Worm (Caenorhabditis elegans) whole organism, L1 larva: ENCODE results near the gene F59B8.1.

Experiments
- C16A3.4 ChIP-seq: fragments of 150-350 bp; optimal IDR thresholded peaks from 2 replicates; lab custom pipeline; 2014; ENCODE audit warnings: missing biosample characterization, missing genetic modification characterization
- C34B4.2 ChIP-seq: sonication (generic microtip); optimal IDR thresholded peaks from 2 replicates; lab custom pipeline; 2017; ENCODE audit warnings: mild to moderate bottlenecking, missing genetic modification characterization, missing compliant biosample characterization
- F16B12.6 ChIP-seq: fragments of 150-350 bp; optimal IDR thresholded peaks from 2 replicates; lab custom pipeline; 2014; ENCODE audit warnings: missing biosample characterization, missing genetic modification characterization
- Y116A8C.19 ChIP-seq: sonication (generic microtip); optimal IDR thresholded peaks from 2 replicates; lab custom pipeline; 2016; ENCODE audit warnings: missing compliant biosample characterization, missing genetic modification characterization, borderline replicate concordance
- aha-1 ChIP-seq: fragments of 150-350 bp; optimal IDR thresholded peaks from 2 replicates; lab custom pipeline; 2014; ENCODE audit warnings: missing biosample characterization, missing genetic modification characterization
- alr-1 ChIP-seq: fragments of 200-800 bp; sonication (Bioruptor generic); optimal IDR thresholded peaks from 2 replicates; lab custom pipeline; 2018; ENCODE audit warnings: borderline replicate concordance, mild to moderate bottlenecking, missing genetic modification characterization, missing compliant biosample characterization
- aly-2 ChIP-seq: fragments of 150-350 bp; optimal IDR thresholded peaks from 2 replicates; lab custom pipeline; 2014; ENCODE audit warnings: missing biosample characterization, missing genetic modification characterization
- blmp-1 ChIP-seq: fragments of 150-350 bp; optimal IDR thresholded peaks from 2 replicates; lab custom pipeline; 2014; ENCODE audit warnings: missing biosample characterization, missing genetic modification characterization
- ceh-8 ChIP-seq: fragments of 200-800 bp; sonication (Bioruptor generic); optimal IDR thresholded peaks from 2 replicates; lab custom pipeline; 2018; ENCODE audit warnings: mild to moderate bottlenecking, missing genetic modification characterization, moderate library complexity, missing compliant biosample characterization
- ceh-82 ChIP-seq, 3 experiments: fragments of 150-350 bp in 1 of 3; sonication (generic microtip) in 2 of 3; optimal IDR thresholded peaks; 2 replicates each; lab custom pipeline; 2014 to 2017; ENCODE audit warnings: missing biosample characterization in 3 of 3, missing genetic modification characterization in 3 of 3
- ceh-88 ChIP-seq: fragments of 200-800 bp; sonication (Bioruptor generic); IDR thresholded peaks from 2 replicates; pipeline ENCODE4 v1.3.6; 2022; ENCODE audit warnings: missing genetic modification characterization, missing compliant biosample characterization
- ces-1 ChIP-seq: fragments of 150-350 bp; optimal IDR thresholded peaks from 2 replicates; lab custom pipeline; 2014; ENCODE audit warnings: missing biosample characterization, missing genetic modification reagents, missing genetic modification characterization
- dpl-1 ChIP-seq, 3 experiments: fragments of 150-350 bp in 2 of 3; sonication (generic microtip) in 1 of 3; optimal IDR thresholded peaks; 2 replicates each; lab custom pipeline; 2014 to 2017; ENCODE audit warnings: missing biosample characterization in 3 of 3, missing genetic modification characterization in 3 of 3, missing genetic modification reagents in 3 of 3
- dsc-1 ChIP-seq: sonication (generic microtip); optimal IDR thresholded peaks from 2 replicates; lab custom pipeline; 2016; ENCODE audit warnings: mild to moderate bottlenecking, missing genetic modification characterization, missing compliant biosample characterization
- efl-1 ChIP-seq, 4 experiments: fragments of 150-350 bp; optimal IDR thresholded peaks in 3 of 4; peaks in 1 of 4; 1 replicate in 1 of 4; 2 replicates in 3 of 4; lab custom pipeline; 2014; ENCODE audit warnings: missing biosample characterization in 2 of 4, missing genetic modification characterization in 2 of 4, missing genetic modification reagents in 2 of 4
- efl-3 ChIP-seq: fragments of 200-800 bp; sonication (Bioruptor generic); optimal IDR thresholded peaks from 2 replicates; lab custom pipeline; 2018; ENCODE audit warnings: mild to moderate bottlenecking, missing genetic modification characterization, missing compliant biosample characterization
- egl-27 ChIP-seq, 2 experiments: fragments of 150-350 bp in 1 of 2; sonication (generic microtip); optimal IDR thresholded peaks; 3 replicates each; lab custom pipeline; 2017 to 2018; ENCODE audit warnings: missing biosample characterization in 2 of 2, missing genetic modification characterization in 2 of 2, missing genetic modification reagents in 2 of 2
- ets-5 ChIP-seq: fragments of 200-800 bp; sonication (Bioruptor generic); IDR thresholded peaks from 2 replicates; pipeline ENCODE4 v1.3.6; 2022; ENCODE audit warnings: missing genetic modification characterization, missing compliant biosample characterization
- fkh-10 ChIP-seq: sonication (generic microtip); optimal IDR thresholded peaks from 2 replicates; lab custom pipeline; 2017; ENCODE audit warnings: missing biosample characterization, missing genetic modification reagents, missing genetic modification characterization
- fkh-4 ChIP-seq: sonication (generic microtip); optimal IDR thresholded peaks from 2 replicates; lab custom pipeline; 2016; ENCODE audit warnings: missing compliant biosample characterization, missing genetic modification characterization, borderline replicate concordance
- fos-1 ChIP-seq: fragments of 150-350 bp; optimal IDR thresholded peaks from 2 replicates; lab custom pipeline; 2014; ENCODE audit warnings: missing biosample characterization, missing genetic modification characterization
- grh-1 ChIP-seq: fragments of 200-800 bp; sonication (Bioruptor generic); IDR thresholded peaks from 2 replicates; pipeline ENCODE4 v1.3.6; 2022; ENCODE audit warnings: missing genetic modification reagents, missing genetic modification characterization, missing compliant biosample characterization
- isw-1 ChIP-seq: fragments of 200-800 bp; sonication (Bioruptor generic); IDR thresholded peaks from 2 replicates; pipeline ENCODE4 v1.3.6; 2022; ENCODE audit warnings: missing genetic modification characterization, missing compliant biosample characterization
- jun-1 ChIP-seq: fragments of 150-350 bp; optimal IDR thresholded peaks from 2 replicates; lab custom pipeline; 2014; ENCODE audit warnings: missing biosample characterization, missing genetic modification reagents, missing genetic modification characterization
- lin-14 ChIP-seq: fragments of 200-800 bp; sonication (Bioruptor generic); optimal IDR thresholded peaks from 2 replicates; lab custom pipeline; 2018; ENCODE audit warnings: mild to moderate bottlenecking, missing genetic modification characterization, moderate library complexity, missing compliant biosample characterization
- lin-15B ChIP-seq: fragments of 150-350 bp; sonication (generic microtip); optimal IDR thresholded peaks from 3 replicates; lab custom pipeline; 2014; ENCODE audit warnings: missing biosample characterization, missing genetic modification characterization
- lin-35 ChIP-seq, 2 experiments: fragments of 150-350 bp; optimal IDR thresholded peaks; 2 replicates each; lab custom pipeline; 2014; ENCODE audit warnings: missing biosample characterization in 2 of 2, missing genetic modification characterization in 2 of 2, missing genetic modification reagents in 2 of 2
- mab-9 ChIP-seq: fragments of 200-800 bp; sonication (Bioruptor generic); IDR thresholded peaks from 2 replicates; pipeline ENCODE4 v1.3.6; 2022; ENCODE audit warnings: missing genetic modification reagents, missing genetic modification characterization, missing compliant biosample characterization
- mdl-1 ChIP-seq, 2 experiments: fragments of 150-350 bp; optimal IDR thresholded peaks; 2 replicates each; lab custom pipeline; 2014 to 2017; ENCODE audit warnings: missing biosample characterization in 2 of 2, missing genetic modification characterization in 2 of 2, inconsistent platforms in 1 of 2
- mef-2 ChIP-seq: fragments of 150-350 bp; optimal IDR thresholded peaks from 2 replicates; lab custom pipeline; 2014; ENCODE audit warnings: missing biosample characterization, missing genetic modification characterization
- nhr-11 ChIP-seq: fragments of 150-350 bp; optimal IDR thresholded peaks from 2 replicates; lab custom pipeline; 2014; ENCODE audit warnings: missing biosample characterization, missing genetic modification characterization
- nhr-12 ChIP-seq: sonication (generic microtip); optimal IDR thresholded peaks from 2 replicates; lab custom pipeline; 2017; ENCODE audit warnings: missing biosample characterization, missing genetic modification characterization
- nhr-19 ChIP-seq: fragments of 200-800 bp; sonication (Bioruptor generic); conservative IDR thresholded peaks from 2 replicates; pipeline ENCODE4 v1.3.6; 2022; ENCODE audit warnings: missing genetic modification characterization, missing compliant biosample characterization
- nhr-20 ChIP-seq: sonication (generic microtip); optimal IDR thresholded peaks from 2 replicates; lab custom pipeline; 2016; ENCODE audit warnings: mild to moderate bottlenecking, missing genetic modification characterization, missing compliant biosample characterization
- nhr-76 ChIP-seq: sonication (generic microtip); optimal IDR thresholded peaks from 2 replicates; lab custom pipeline; 2017; ENCODE audit warnings: missing biosample characterization, missing genetic modification characterization
- nhr-84 ChIP-seq: sonication (generic microtip); optimal IDR thresholded peaks from 2 replicates; lab custom pipeline; 2017; ENCODE audit warnings: missing biosample characterization, missing genetic modification characterization
- pax-3 ChIP-seq: fragments of 200-800 bp; sonication (Bioruptor generic); optimal IDR thresholded peaks from 2 replicates; lab custom pipeline; 2018; ENCODE audit warnings: mild to moderate bottlenecking, missing genetic modification characterization, moderate library complexity, missing compliant biosample characterization
- sox-4 ChIP-seq: sonication (generic microtip); optimal IDR thresholded peaks from 2 replicates; lab custom pipeline; 2016; ENCODE audit warnings: missing genetic modification characterization, missing compliant biosample characterization
- swsn-7 ChIP-seq: sonication (generic microtip); optimal IDR thresholded peaks from 2 replicates; lab custom pipeline; 2016; ENCODE audit warnings: missing genetic modification characterization, missing compliant biosample characterization
- tbx-2 ChIP-seq: sonication (generic microtip); optimal IDR thresholded peaks from 2 replicates; lab custom pipeline; 2016; ENCODE audit warnings: missing genetic modification characterization, missing compliant biosample characterization
- tlp-1 ChIP-seq: fragments of 150-350 bp; optimal IDR thresholded peaks from 2 replicates; lab custom pipeline; 2014; ENCODE audit warnings: missing biosample characterization, missing genetic modification characterization
- unc-62 ChIP-seq: fragments of 150-350 bp; optimal IDR thresholded peaks from 2 replicates; lab custom pipeline; 2014; ENCODE audit warnings: missing biosample characterization, missing genetic modification reagents, missing genetic modification characterization
- unc-98 ChIP-seq: fragments of 200-800 bp; sonication (Bioruptor generic); IDR thresholded peaks from 2 replicates; pipeline ENCODE4 v1.3.6; 2022; ENCODE audit warnings: missing genetic modification characterization, missing compliant biosample characterization
- vab-15 ChIP-seq: sonication (generic microtip); optimal IDR thresholded peaks from 2 replicates; lab custom pipeline; 2017; ENCODE audit warnings: missing genotype, mild to moderate bottlenecking, missing genetic modification characterization, missing compliant biosample characterization
- xbp-1 ChIP-seq: sonication (generic microtip); optimal IDR thresholded peaks from 2 replicates; lab custom pipeline; 2016; ENCODE audit warnings: missing genetic modification characterization, missing compliant biosample characterization
- zag-1 ChIP-seq: fragments of 150-350 bp; optimal IDR thresholded peaks from 2 replicates; lab custom pipeline; 2014; ENCODE audit warnings: missing biosample characterization, missing genetic modification characterization
- ztf-11 ChIP-seq, 2 experiments: sonication (generic microtip); optimal IDR thresholded peaks; 2 replicates each; lab custom pipeline; 2016 to 2017; ENCODE audit warnings: missing genetic modification characterization in 2 of 2, missing biosample characterization in 1 of 2, missing compliant biosample characterization in 1 of 2

F59B8.1 gene

ce11 chrIV:9440880-9441336 lies 12.8 kb downstream of the F59B8.1 start, which contains the start of gene idh-1 (continued):
- TF ChIP-seq tbx-2 (tag; lab: Kevin White, UChicago) (peak; percentile 16), nhr-19 (GFP tag; lab: Robert Waterston, UW) (no peak; the same call in 1 of the 2 replicates), Y116A8C.19 (tag; lab: Kevin White, UChicago) (no peak), lin-35 (GFP tag; optimal IDR thresholded peaks at IDR 0.05; lab: Kevin White, UChicago) (peak; percentile 61 to 88), efl-3 (no peak), efl-1 (optimal IDR thresholded peaks at IDR 0.05; lab: Kevin White, UChicago) (peak; percentile 80 to 88), efl-1 (GFP tag; optimal IDR thresholded peaks at IDR 0.05 in 1 of 2; lab: Kevin White, UChicago) (peak; percentile 87 to 98), ceh-82 (tag; optimal IDR thresholded peaks at IDR 0.05; lab: Kevin White, UChicago) (peak in 2 of 3 experiments; percentile 10 to 14), nhr-20 (tag; lab: Kevin White, UChicago) (peak; percentile 69), unc-98 (no peak), ces-1 (no peak), swsn-7 (tag; lab: Kevin White, UChicago) (peak; percentile 13), vab-15 (tag; lab: Kevin White, UChicago) (no peak), C34B4.2 (tag; lab: Kevin White, UChicago) (no peak)

- TF ChIP-seq lin-15B (tag; lab: Kevin White, UChicago) (no peak), blmp-1 (peak; percentile 73), aly-2 (tag; lab: Kevin White, UChicago) (no peak)
Measured at ce11 chrIV:9441391-9441790, 13.3 kb downstream of the F59B8.1 start.

- 0 out of 2 replicates have a peak, but pooled peaks have one; percentile 38 for TF ChIP-seq ceh-88
- peak; percentile 82 for TF ChIP-seq lin-14 (GFP tag; lab: Kevin White, UChicago)
- no peak for TF ChIP-seq dpl-1 (GFP tag; optimal IDR thresholded peaks at IDR 0.05; lab: Kevin White, UChicago)
- TF ChIP-seq aha-1, result no peak
- TF ChIP-seq efl-3, result no peak
- TF ChIP-seq nhr-12, result no peak
- no peak for TF ChIP-seq nhr-76 (tag; lab: Kevin White, UChicago)
- TF ChIP-seq mef-2 (tag; lab: Kevin White, UChicago), result no peak
- no peak for TF ChIP-seq unc-62 (GFP tag; lab: Kevin White, UChicago)
- no peak for TF ChIP-seq pax-3 (tag; lab: Kevin White, UChicago)
- no peak for TF ChIP-seq fkh-4 (tag; lab: Kevin White, UChicago)
- TF ChIP-seq nhr-84 (tag; lab: Kevin White, UChicago), result no peak
- TF ChIP-seq isw-1 (GFP tag; lab: Robert Waterston, UW), result no peak
- peak; percentile 44 for TF ChIP-seq jun-1
- peak; percentile 93 for TF ChIP-seq nhr-20 (tag; lab: Kevin White, UChicago)
- TF ChIP-seq dsc-1 (tag; lab: Kevin White, UChicago), result no peak
- TF ChIP-seq Y116A8C.19 (tag; lab: Kevin White, UChicago), result no peak
- TF ChIP-seq xbp-1 (tag; lab: Kevin White, UChicago), result peak; percentile 12
- TF ChIP-seq mdl-1 (tag; optimal IDR thresholded peaks at IDR 0.05; lab: Kevin White, UChicago), result peak in 1 of 2 experiments; percentile 93
- no peak for TF ChIP-seq mab-9 (GFP tag; lab: Robert Waterston, UW)
- no peak for TF ChIP-seq F16B12.6 (tag; lab: Kevin White, UChicago)
- TF ChIP-seq swsn-7 (tag; lab: Kevin White, UChicago), result peak; percentile 41
- TF ChIP-seq C16A3.4, result peak; percentile 36
- peak; percentile 66 for TF ChIP-seq grh-1 (GFP tag; lab: Robert Waterston, UW)
- TF ChIP-seq lin-35 (GFP tag; optimal IDR thresholded peaks at IDR 0.05; lab: Kevin White, UChicago), result peak in 1 of 2 experiments; percentile 77
- TF ChIP-seq alr-1, result no peak
- peak; percentile 16 for TF ChIP-seq fos-1 (tag; lab: Kevin White, UChicago)
- TF ChIP-seq ceh-82 (tag; optimal IDR thresholded peaks at IDR 0.05; lab: Kevin White, UChicago), result no peak
- peak in 1 of 2 experiments; percentile 11 for TF ChIP-seq egl-27 (tag; optimal IDR thresholded peaks at IDR 0.05; lab: Kevin White, UChicago)
- TF ChIP-seq ets-5, result no peak
- no peak for TF ChIP-seq sox-4
- no peak for TF ChIP-seq fkh-10 (GFP tag; lab: Kevin White, UChicago)
- TF ChIP-seq nhr-11, result no peak
- TF ChIP-seq ces-1, result no peak
- peak in 1 of 2 experiments; percentile 22 for TF ChIP-seq efl-1 (optimal IDR thresholded peaks at IDR 0.05; lab: Kevin White, UChicago)
- peak in 1 of 2 experiments; percentile 38 for TF ChIP-seq efl-1 (GFP tag; optimal IDR thresholded peaks at IDR 0.05 in 1 of 2; lab: Kevin White, UChicago)
- no peak for TF ChIP-seq tlp-1 (tag; lab: Kevin White, UChicago)
- no peak for TF ChIP-seq ceh-8 (GFP tag; lab: Kevin White, UChicago)
- TF ChIP-seq ztf-11 (tag; optimal IDR thresholded peaks at IDR 0.05; lab: Kevin White, UChicago), result no peak
- TF ChIP-seq zag-1 (tag; lab: Kevin White, UChicago), result no peak
Measured at ce11 chrIV:9442106-9442532, 14.1 kb downstream of the F59B8.1 start.
